Fruit fly (Drosophila melanogaster) whole organism, wandering third instar larva: ENCODE measurements around the gene Hipk.

Experiments used
- Hr78 ChIP-seq: fragments of >200 bp; optimal IDR thresholded peaks from 2 replicates; lab custom pipeline; 2017; ENCODE audit warnings: missing biosample characterization, missing genetic modification characterization
- Myc ChIP-seq: fragments of >200 bp; optimal IDR thresholded peaks from 2 replicates; lab custom pipeline; 2017
- OdsH ChIP-seq: fragments of 200-800 bp; sonication (Bioruptor generic); optimal IDR thresholded peaks from 2 replicates; lab custom pipeline; 2016; ENCODE audit warnings: missing biosample characterization, mild to moderate bottlenecking, missing genetic modification characterization
- Rel ChIP-seq, 2 experiments: fragments of 200-800 bp; sonication (Bioruptor generic) in 1 of 2; optimal IDR thresholded peaks; 2 replicates in 1 of 2; 3 replicates in 1 of 2; lab custom pipeline; 2016 to 2019; ENCODE audit warnings: mild to moderate bottlenecking in 2 of 2, missing biosample characterization in 2 of 2, missing genetic modification characterization in 2 of 2, moderate library complexity in 1 of 2
- dsf ChIP-seq: sonication (Bioruptor generic); optimal IDR thresholded peaks from 2 replicates; lab custom pipeline; 2016; ENCODE audit warnings: missing biosample characterization, missing genetic modification characterization, borderline replicate concordance
- h ChIP-seq: fragments of 200-800 bp; sonication (Bioruptor generic); optimal IDR thresholded peaks from 3 replicates; lab custom pipeline; 2016; ENCODE audit warnings: missing biosample characterization, mild to moderate bottlenecking, missing genetic modification characterization

DNA sequence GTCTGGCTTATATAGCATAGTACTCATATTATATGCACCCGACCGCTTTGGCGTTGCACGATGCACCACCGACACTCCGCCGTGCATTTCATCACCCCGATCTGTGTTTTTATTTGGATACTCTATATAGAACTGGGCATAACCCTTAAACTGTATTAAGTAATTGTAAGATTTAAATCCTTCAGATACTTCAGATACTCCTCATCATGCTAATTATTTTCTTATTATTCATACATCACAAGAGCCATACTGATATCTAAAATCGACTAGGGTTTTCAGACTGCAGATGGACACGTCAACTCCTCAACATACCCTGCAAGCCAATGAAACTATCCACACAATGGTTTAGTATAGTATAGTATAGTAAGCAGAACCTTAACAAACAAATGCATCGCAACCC, 80.7 kb downstream of the Hipk start:
- TF ChIP-seq Myc (lab: Kevin White, UChicago) (no peak), dsf (GFP tag; lab: Kevin White, UChicago) (no peak), Rel (GFP tag; optimal IDR thresholded peaks at IDR 0.05; lab: Kevin White, UChicago) (no peak), Rel (tag; optimal IDR thresholded peaks at IDR 0.05; lab: Kevin White, UChicago) (no peak), OdsH (GFP tag; lab: Kevin White, UChicago) (no peak), Hr78 (GFP tag; lab: Kevin White, UChicago) (no peak), h (GFP tag; lab: Kevin White, UChicago) (peak; percentile 7)
